Fruit fly (Drosophila melanogaster): ENCODE results near the gene Ocrl.
A peak's percentile ranks its signal among the peaks of the same experiment; 100 is the strongest.

- no peak for TF ChIP-seq CG14655 (GFP tag; optimal IDR thresholded peaks at IDR 0.05)
- TF ChIP-seq Ets98B (GFP tag; IDR thresholded peaks at IDR 0.05) = peak; percentile 59; the same call in 1 of the 2 replicates
Observed at dm6 chrX:1941669-1942092, 18.9 kb downstream of the Ocrl start, which contains the start of gene Hr4.
